Comparison of ENCODE assay signal across 1 fruit fly cellular context in genomic region chr2L:5298978-5299627, dm6.
TF ChIP-seq lines count a peak whose summit lies in the region.

No protein-coding gene starts in this region.

TF ChIP-seq in whole organism, embryonic, 481 proteins besides CTCF, POLR2A, EP300 and RAD21 (continued from another document and continues in another):
- TF ChIP-seq CG4424 (GFP tag; optimal IDR thresholded peaks at IDR 0.05; lab: Kevin White, UChicago) (peak; percentile 83), gem (tag; optimal IDR thresholded peaks at IDR 0.05; lab: Kevin White, UChicago) (peak; percentile 96), CG11723 (GFP tag; optimal IDR thresholded peaks at IDR 0.05; lab: Kevin White, UChicago) (peak; percentile 81), Dbx (GFP tag; IDR thresholded peaks at IDR 0.05; lab: Robert Waterston, UW) (no peak), usp (GFP tag; optimal IDR thresholded peaks at IDR 0.05; lab: Kevin White, UChicago) (no peak), CG12155 (GFP tag; optimal IDR thresholded peaks at IDR 0.05; lab: Kevin White, UChicago) (peak; percentile 44), Hmx (GFP tag; optimal IDR thresholded peaks at IDR 0.05; lab: Kevin White, UChicago) (peak; percentile 8), exex (tag; optimal IDR thresholded peaks at IDR 0.05; lab: Kevin White, UChicago) (no peak), fd96Cb (tag; optimal IDR thresholded peaks at IDR 0.05; lab: Kevin White, UChicago) (peak; percentile 90), Aef1 (GFP tag; IDR thresholded peaks at IDR 0.05; lab: Robert Waterston, UW) (peak; percentile 62), CG13287 (GFP tag; IDR thresholded peaks at IDR 0.05; lab: Robert Waterston, UW; ENCODE audit: partially characterized antibody) (no peak), CG12659 (GFP tag; optimal IDR thresholded peaks at IDR 0.05; lab: Kevin White, UChicago) (peak; percentile 83), sens (GFP tag; lab: Kevin White, UChicago) (peak; percentile 96), CG14965 (GFP tag; optimal IDR thresholded peaks at IDR 0.05; lab: Kevin White, UChicago; ENCODE audit: borderline replicate concordance) (no peak), Nf-YC (tag; optimal IDR thresholded peaks at IDR 0.05; lab: Kevin White, UChicago) (peak; percentile 43), Sox100B (GFP tag; optimal IDR thresholded peaks at IDR 0.05; lab: Kevin White, UChicago) (peak; percentile 88), ash1 (GFP tag; optimal IDR thresholded peaks at IDR 0.05; lab: Kevin White, UChicago) (no peak), CG15073 (GFP tag; optimal IDR thresholded peaks at IDR 0.05; lab: Kevin White, UChicago) (no peak), CG4360 (GFP tag; IDR thresholded peaks at IDR 0.05; lab: Robert Waterston, UW) (no peak), HLH4C (GFP tag; IDR thresholded peaks at IDR 0.05; lab: Robert Waterston, UW; ENCODE audit: partially characterized antibody) (no peak), CG12744 (GFP tag; optimal IDR thresholded peaks at IDR 0.05; lab: Kevin White, UChicago) (no peak), org-1 (GFP tag; optimal IDR thresholded peaks at IDR 0.05; lab: Kevin White, UChicago) (peak; percentile 84), CG8290 (GFP tag; optimal IDR thresholded peaks at IDR 0.05; lab: Kevin White, UChicago) (peak; percentile 74), CG8290 (tag; optimal IDR thresholded peaks at IDR 0.05; lab: Kevin White, UChicago) (no peak), Fer1 (GFP tag; optimal IDR thresholded peaks at IDR 0.05; lab: Kevin White, UChicago) (peak; percentile 79), aop (GFP tag; IDR thresholded peaks at IDR 0.05; lab: Robert Waterston, UW) (no peak), tx (GFP tag; optimal IDR thresholded peaks at IDR 0.05; lab: Kevin White, UChicago) (no peak), CG16815 (GFP tag; optimal IDR thresholded peaks at IDR 0.05; lab: Kevin White, UChicago) (peak; percentile 73), CG34224 (GFP tag; IDR thresholded peaks at IDR 0.05; lab: Robert Waterston, UW; ENCODE audit: partially characterized antibody) (no peak), NC2β (GFP tag; optimal IDR thresholded peaks at IDR 0.05; lab: Kevin White, UChicago) (peak; percentile 60), tap (tag; optimal IDR thresholded peaks at IDR 0.05; lab: Kevin White, UChicago) (peak; percentile 84), CG17359 (tag; optimal IDR thresholded peaks at IDR 0.05; lab: Kevin White, UChicago) (peak; percentile 87), zfh1 (GFP tag; IDR thresholded peaks at IDR 0.05; lab: Robert Waterston, UW) (peak; percentile 77), Doc3 (GFP tag; IDR thresholded peaks at IDR 0.05; lab: Robert Waterston, UW; ENCODE audit: partially characterized antibody) (no peak), Dad (GFP tag; optimal IDR thresholded peaks at IDR 0.05; lab: Kevin White, UChicago) (no peak), nerfin-2 (GFP tag; IDR thresholded peaks at IDR 0.05; lab: Robert Waterston, UW; ENCODE audit: partially characterized antibody) (no peak), CG6654 (GFP tag; optimal IDR thresholded peaks at IDR 0.05; lab: Kevin White, UChicago) (peak; percentile 56), abd-A (tag; optimal IDR thresholded peaks at IDR 0.05; lab: Kevin White, UChicago) (no peak), cato (GFP tag; optimal IDR thresholded peaks at IDR 0.05; lab: Kevin White, UChicago; ENCODE audit: borderline replicate concordance) (peak; percentile 75), CG7372 (GFP tag; IDR thresholded peaks at IDR 0.05; lab: Robert Waterston, UW) (peak; percentile 53), Sry-δ (GFP tag; optimal IDR thresholded peaks at IDR 0.05; lab: Kevin White, UChicago) (no peak), chif (GFP tag; optimal IDR thresholded peaks at IDR 0.05; lab: Kevin White, UChicago) (peak; percentile 63 to 67), CG34376 (GFP tag; optimal IDR thresholded peaks at IDR 0.05; lab: Kevin White, UChicago) (no peak), CG4328 (GFP tag; optimal IDR thresholded peaks at IDR 0.05; lab: Kevin White, UChicago) (peak; percentile 55), MESR4 (GFP tag; optimal IDR thresholded peaks at IDR 0.05; lab: Kevin White, UChicago) (peak; percentile 10), CG14860 (GFP tag; IDR thresholded peaks at IDR 0.05; lab: Robert Waterston, UW; ENCODE audit: partially characterized antibody) (no peak), CG2678 (tag; optimal IDR thresholded peaks at IDR 0.05; lab: Kevin White, UChicago) (peak; percentile 90), CG12219 (GFP tag; optimal IDR thresholded peaks at IDR 0.05; lab: Kevin White, UChicago) (peak; percentile 79), pb (GFP tag; optimal IDR thresholded peaks at IDR 0.05; lab: Kevin White, UChicago) (no peak), gfzf (GFP tag; optimal IDR thresholded peaks at IDR 0.05; lab: Kevin White, UChicago) (no peak), phol (tag; optimal IDR thresholded peaks at IDR 0.05; lab: Kevin White, UChicago) (peak; percentile 89), knrl (GFP tag; IDR thresholded peaks at IDR 0.05; lab: Robert Waterston, UW; ENCODE audit: partially characterized antibody) (no peak), her (GFP tag; optimal IDR thresholded peaks at IDR 0.05; lab: Kevin White, UChicago) (no peak), lov (optimal IDR thresholded peaks at IDR 0.05; lab: Kevin White, UChicago) (no peak), lov (GFP tag; IDR thresholded peaks at IDR 0.05; lab: Robert Waterston, UW) (no peak), CG6272 (GFP tag; IDR thresholded peaks at IDR 0.05; lab: Robert Waterston, UW) (peak; percentile 54; the same call in 1 of the 2 replicates), Ets65A (GFP tag; lab: Kevin White, UChicago) (peak; percentile 52), ab (GFP tag; optimal IDR thresholded peaks at IDR 0.05; lab: Kevin White, UChicago) (peak; percentile 13), stc (GFP tag; IDR thresholded peaks at IDR 0.05; lab: Robert Waterston, UW) (peak; percentile 78), trem (tag; optimal IDR thresholded peaks at IDR 0.05; lab: Kevin White, UChicago) (peak; percentile 82), CG17912 (GFP tag; optimal IDR thresholded peaks at IDR 0.05; lab: Kevin White, UChicago) (no peak), bab2 (GFP tag; optimal IDR thresholded peaks at IDR 0.05; lab: Kevin White, UChicago) (peak; percentile 21), ro (GFP tag; IDR thresholded peaks at IDR 0.05; lab: Robert Waterston, UW) (peak; percentile 25; the same call in 1 of the 2 replicates), oc (tag; optimal IDR thresholded peaks at IDR 0.05; lab: Kevin White, UChicago) (peak; percentile 92), Xrp1 (GFP tag; IDR thresholded peaks at IDR 0.05; lab: Robert Waterston, UW) (peak; percentile 85), Antp (GFP tag; optimal IDR thresholded peaks at IDR 0.05; lab: Kevin White, UChicago) (peak; percentile 24), CG33557 (GFP tag; optimal IDR thresholded peaks at IDR 0.05; lab: Kevin White, UChicago) (peak; percentile 76), CG17802 (tag; optimal IDR thresholded peaks at IDR 0.05; lab: Kevin White, UChicago) (peak; percentile 38), Deaf1 (tag; optimal IDR thresholded peaks at IDR 0.05; lab: Kevin White, UChicago) (peak; percentile 52), CG33213 (GFP tag; optimal IDR thresholded peaks at IDR 0.05; lab: Kevin White, UChicago) (no peak), sisA (GFP tag; IDR thresholded peaks at IDR 0.05; lab: Robert Waterston, UW) (peak; percentile 85), CG12769 (tag; optimal IDR thresholded peaks at IDR 0.05; lab: Kevin White, UChicago) (peak; percentile 21), chm (GFP tag; IDR thresholded peaks at IDR 0.05; lab: Robert Waterston, UW) (peak; percentile 78), CG8765 (GFP tag; IDR thresholded peaks at IDR 0.05; lab: Robert Waterston, UW) (no peak), cg (GFP tag; optimal IDR thresholded peaks at IDR 0.05; lab: Kevin White, UChicago) (peak; percentile 52), pita (GFP tag; optimal IDR thresholded peaks at IDR 0.05; lab: Kevin White, UChicago) (no peak), az2 (GFP tag; optimal IDR thresholded peaks at IDR 0.05; lab: Kevin White, UChicago) (peak; percentile 84), psq (GFP tag; optimal IDR thresholded peaks at IDR 0.05; lab: Kevin White, UChicago) (peak; percentile 55), dysf (GFP tag; IDR thresholded peaks at IDR 0.05; lab: Robert Waterston, UW) (peak; percentile 76), BEAF-32 (GFP tag; optimal IDR thresholded peaks at IDR 0.05; lab: Kevin White, UChicago) (no peak), CG14014 (GFP tag; IDR thresholded peaks at IDR 0.05; lab: Robert Waterston, UW) (peak; percentile 81), CG31224 (GFP tag; IDR thresholded peaks at IDR 0.05; lab: Robert Waterston, UW) (peak; percentile 35; the same call in 1 of the 2 replicates), CG1024 (GFP tag; IDR thresholded peaks at IDR 0.05; lab: Robert Waterston, UW) (peak; percentile 63), Dip3 (GFP tag; optimal IDR thresholded peaks at IDR 0.05; lab: Kevin White, UChicago) (peak; percentile 76), E2f2 (GFP tag; IDR thresholded peaks at IDR 0.05; lab: Robert Waterston, UW) (peak; percentile 60; the same call in 1 of the 2 replicates), prd (optimal IDR thresholded peaks at IDR 0.05; lab: Kevin White, UChicago) (no peak), prd (GFP tag; IDR thresholded peaks at IDR 0.05; lab: Robert Waterston, UW) (peak; percentile 75), CG11456 (GFP tag; IDR thresholded peaks at IDR 0.05; lab: Robert Waterston, UW) (peak; percentile 65; the same call in 2 of the 3 replicates), bigmax (GFP tag; optimal IDR thresholded peaks at IDR 0.05; lab: Kevin White, UChicago) (no peak), esg (GFP tag; conservative IDR thresholded peaks at IDR 0.05; lab: Robert Waterston, UW) (peak; percentile 88), al (GFP tag; IDR thresholded peaks at IDR 0.05; lab: Robert Waterston, UW) (no peak), CG3065 (GFP tag; optimal IDR thresholded peaks at IDR 0.05; lab: Kevin White, UChicago) (peak; percentile 38), PHDP (tag; optimal IDR thresholded peaks at IDR 0.05; lab: Kevin White, UChicago) (peak; percentile 95), CG9215 (GFP tag; IDR thresholded peaks at IDR 0.05; lab: Robert Waterston, UW) (peak; percentile 20; the same call in 1 of the 2 replicates), Max (GFP tag; optimal IDR thresholded peaks at IDR 0.05; lab: Kevin White, UChicago) (peak; percentile 46), CG6791 (GFP tag; IDR thresholded peaks at IDR 0.05; lab: Robert Waterston, UW; ENCODE audit: partially characterized antibody) (no peak), BtbVII (GFP tag; optimal IDR thresholded peaks at IDR 0.05; lab: Kevin White, UChicago) (peak; percentile 56), lab (GFP tag; optimal IDR thresholded peaks at IDR 0.05; lab: Kevin White, UChicago) (peak; percentile 81), CrebB (tag; optimal IDR thresholded peaks at IDR 0.05; lab: Kevin White, UChicago) (peak; percentile 86), pros (GFP tag; optimal IDR thresholded peaks at IDR 0.05; lab: Kevin White, UChicago) (no peak), CG2129 (GFP tag; IDR thresholded peaks at IDR 0.05; lab: Robert Waterston, UW; ENCODE audit: partially characterized antibody) (no peak), CG8388 (GFP tag; optimal IDR thresholded peaks at IDR 0.05; lab: Kevin White, UChicago) (peak; percentile 94), Eip74EF (GFP tag; optimal IDR thresholded peaks at IDR 0.05; lab: Kevin White, UChicago) (peak in 1 of 2 experiments; percentile 85), stwl (tag; optimal IDR thresholded peaks at IDR 0.05; lab: Kevin White, UChicago) (no peak), Gug (GFP tag; IDR thresholded peaks at IDR 0.05; lab: Robert Waterston, UW) (peak; percentile 43; the same call in 3 of the 4 replicates), tna (GFP tag; IDR thresholded peaks at IDR 0.05; lab: Robert Waterston, UW; ENCODE audit: partially characterized antibody) (no peak), HHEX (GFP tag; optimal IDR thresholded peaks at IDR 0.05; lab: Kevin White, UChicago) (peak; percentile 69), CG32532 (GFP tag; IDR thresholded peaks at IDR 0.05; lab: Robert Waterston, UW) (peak; percentile 69), Dll (GFP tag; IDR thresholded peaks at IDR 0.05; lab: Robert Waterston, UW; ENCODE audit: partially characterized antibody) (no peak), maf-S (GFP tag; optimal IDR thresholded peaks at IDR 0.05; lab: Kevin White, UChicago) (peak; percentile 47), unpg (GFP tag; optimal IDR thresholded peaks at IDR 0.05; lab: Kevin White, UChicago) (peak; percentile 90), CG13775 (GFP tag; optimal IDR thresholded peaks at IDR 0.05; lab: Kevin White, UChicago) (peak; percentile 70), D (optimal IDR thresholded peaks at IDR 0.05; lab: Kevin White, UChicago) (no peak), D (GFP tag; optimal IDR thresholded peaks at IDR 0.05; lab: Kevin White, UChicago) (peak; percentile 88), tup (GFP tag; optimal IDR thresholded peaks at IDR 0.05; lab: Kevin White, UChicago) (peak; percentile 16), ttk (GFP tag; IDR thresholded peaks at IDR 0.05; lab: Robert Waterston, UW) (peak; percentile 76), toy (GFP tag; IDR thresholded peaks at IDR 0.05; lab: Robert Waterston, UW) (no peak), CG7745 (tag; optimal IDR thresholded peaks at IDR 0.05; lab: Kevin White, UChicago) (peak; percentile 4), tin (GFP tag; optimal IDR thresholded peaks at IDR 0.05; lab: Kevin White, UChicago) (peak; percentile 82), CG17186 (GFP tag; optimal IDR thresholded peaks at IDR 0.05; lab: Kevin White, UChicago) (peak; percentile 28), ssp (GFP tag; IDR thresholded peaks at IDR 0.05; lab: Robert Waterston, UW) (peak; percentile 51), CG13894 (tag; optimal IDR thresholded peaks at IDR 0.05; lab: Kevin White, UChicago) (no peak), run (tag; optimal IDR thresholded peaks at IDR 0.05; lab: Kevin White, UChicago) (peak; percentile 88), CG4617 (GFP tag; optimal IDR thresholded peaks at IDR 0.05; lab: Kevin White, UChicago; ENCODE audit: borderline replicate concordance) (peak; percentile 48), Pdp1 (GFP tag; optimal IDR thresholded peaks at IDR 0.05; lab: Kevin White, UChicago) (peak in 1 of 2 experiments; percentile 70), gce (GFP tag; IDR thresholded peaks at IDR 0.05; lab: Robert Waterston, UW) (0 out of 3 replicates have a peak, but pooled peaks have one; percentile 32), eve (GFP tag; optimal IDR thresholded peaks at IDR 0.05; lab: Kevin White, UChicago) (peak in 1 of 2 experiments; percentile 93), CG7786 (GFP tag; optimal IDR thresholded peaks at IDR 0.05; lab: Kevin White, UChicago) (peak; percentile 46), CG17612 (GFP tag; IDR thresholded peaks at IDR 0.05; lab: Robert Waterston, UW) (no peak), CG11247 (GFP tag; IDR thresholded peaks at IDR 0.05; lab: Robert Waterston, UW) (peak; percentile 57; the same call in 1 of the 2 replicates), CG11695 (GFP tag; IDR thresholded peaks at IDR 0.05; lab: Robert Waterston, UW) (peak; percentile 91)
